Worm (Caenorhabditis elegans) whole organism, L3 larva: ENCODE measurements around the gene F45E12.6.

ENCODE experiments used
- hmg-11 ChIP-seq: sonication (generic microtip); optimal IDR thresholded peaks from 2 replicates; lab custom pipeline; 2016; ENCODE audit warnings: missing genetic modification characterization, missing compliant biosample characterization

F45E12.6 gene

DNA sequence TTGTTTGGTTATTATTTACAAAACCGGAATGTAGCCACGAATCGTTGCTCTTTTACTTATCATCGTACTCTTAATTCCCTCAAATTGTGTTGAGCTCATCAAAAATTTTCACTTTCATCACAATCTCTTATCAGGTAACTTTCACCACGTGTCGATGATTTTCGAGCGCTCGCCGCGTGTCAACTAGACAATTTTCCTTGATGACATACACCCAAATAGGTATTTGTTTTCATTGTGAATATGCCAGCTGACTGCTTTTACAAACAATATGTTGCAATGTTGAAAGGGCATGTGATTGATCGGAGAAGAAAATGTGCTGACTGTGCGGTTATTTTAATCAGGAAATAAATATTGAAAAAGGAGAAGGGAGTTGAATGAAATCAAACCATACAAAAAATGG lies 49.3 kb downstream of the F45E12.6 start (continued):
- TF ChIP-seq hmg-11 (tag; lab: Kevin White, UChicago): no peak
